Fruit fly (Drosophila melanogaster): ENCODE results near the gene Fbxl7.
A peak's percentile ranks its signal among the peaks of the same experiment; 100 is the strongest.

The Fbxl7 gene

DNA sequence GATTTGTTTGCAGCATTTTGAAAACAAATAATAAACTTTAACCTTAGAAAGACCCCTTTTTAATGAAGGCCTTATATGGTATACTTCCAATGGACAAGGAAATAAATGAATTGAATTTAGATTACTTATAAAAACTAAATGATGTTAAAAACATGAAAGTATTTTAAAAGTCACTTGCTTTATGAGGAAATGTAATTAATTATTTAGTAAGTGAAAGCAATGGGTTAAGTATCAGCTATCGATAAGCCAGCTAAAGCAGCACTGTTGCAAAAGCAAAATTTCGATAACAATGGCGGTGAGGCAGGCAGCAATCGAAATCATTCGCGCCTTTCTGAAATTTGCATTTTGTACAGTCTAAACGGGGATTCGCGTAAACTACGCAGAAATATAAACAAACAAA, 44.5 kb downstream of the Fbxl7 start, which contains the start of the genes CG32856 and Rbf2 (continued):
- TF ChIP-seq spab (GFP tag; optimal IDR thresholded peaks at IDR 0.05) (peak; percentile 61), achi (GFP tag; optimal IDR thresholded peaks at IDR 0.05) (peak; percentile 88), salr (GFP tag; optimal IDR thresholded peaks at IDR 0.05) (no peak), Met (GFP tag; optimal IDR thresholded peaks at IDR 0.05) (peak; percentile 93), vri (GFP tag; optimal IDR thresholded peaks at IDR 0.05) (no peak), Eip93F (GFP tag; optimal IDR thresholded peaks at IDR 0.05) (no peak), Lpt (GFP tag; optimal IDR thresholded peaks at IDR 0.05) (no peak)

DNA sequence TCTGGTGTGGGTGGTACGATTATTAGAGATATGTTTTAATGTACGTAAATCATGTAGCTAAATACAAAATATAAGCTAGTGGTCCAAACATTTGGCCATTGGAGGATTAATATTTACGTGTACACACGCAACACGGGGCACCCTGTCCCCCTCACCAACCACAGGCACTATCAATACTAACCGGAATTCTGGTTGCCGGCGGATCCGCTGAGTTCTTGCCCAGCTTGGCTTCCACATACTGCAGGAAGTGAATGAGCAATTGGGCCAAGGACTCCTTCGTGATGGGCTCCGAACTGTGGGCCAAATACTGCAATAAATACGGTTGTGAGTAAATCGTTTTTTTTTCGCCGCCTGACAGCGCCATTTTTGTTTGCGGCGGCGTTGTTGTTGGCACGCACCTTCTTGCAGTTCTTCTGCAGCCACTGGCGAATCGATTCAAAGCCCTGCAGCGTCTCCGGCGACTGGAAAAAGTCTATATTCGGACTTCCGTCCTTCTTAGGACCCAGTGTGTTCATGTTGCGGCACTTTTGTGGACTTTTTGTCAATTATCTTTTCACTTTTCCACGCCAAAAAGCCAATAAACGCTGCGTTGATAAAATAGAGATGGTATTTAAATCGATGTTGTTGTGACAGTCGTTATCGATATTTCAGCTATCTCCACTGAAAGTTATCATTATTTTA, 51.7 kb downstream of the Fbxl7 start, which contains the start of gene mor:
Gene mor, minus strand, starts transcription at position 616 of the 681 bp plus-strand sequence.
- peak; percentile 12 for TF ChIP-seq CG6854 (GFP tag; optimal IDR thresholded peaks at IDR 0.05)
- no peak for TF ChIP-seq CG8119 (GFP tag; IDR thresholded peaks at IDR 0.05)
- peak; percentile 15 for TF ChIP-seq CG1621 (tag; optimal IDR thresholded peaks at IDR 0.05)
- TF ChIP-seq Gug (GFP tag; IDR thresholded peaks at IDR 0.05), result no peak
- peak; percentile 10 for TF ChIP-seq CG6808 (GFP tag; optimal IDR thresholded peaks at IDR 0.05)
- peak; percentile 21 for TF ChIP-seq Eip78C (GFP tag)
- peak; percentile 13 to 45 for TF ChIP-seq ss (GFP tag; optimal IDR thresholded peaks at IDR 0.05)

DNA sequence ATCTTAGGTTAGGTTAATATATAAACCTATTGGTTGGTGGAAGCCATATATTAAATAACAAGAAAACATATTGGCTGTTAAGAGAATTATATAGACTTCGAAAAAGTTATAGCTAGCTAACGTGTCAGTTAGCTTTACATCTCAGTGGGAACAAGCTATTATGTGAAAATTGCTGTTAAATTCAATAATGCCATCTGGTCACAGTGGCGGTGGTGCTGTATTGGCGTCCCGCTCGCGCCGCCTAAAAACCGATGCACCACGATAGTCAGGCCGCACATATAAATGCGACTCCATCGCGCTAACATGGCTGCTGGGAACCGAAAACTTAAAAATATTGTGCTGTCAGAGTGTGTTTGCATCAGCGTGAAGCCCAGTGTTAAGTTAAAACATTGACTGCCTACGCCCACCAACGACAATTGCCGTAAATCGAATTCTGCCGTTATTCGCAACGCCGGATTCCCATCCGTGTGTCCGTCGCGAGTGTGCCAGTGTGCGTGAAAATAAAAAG, 52.3 kb downstream of the Fbxl7 start, which contains the start of gene Hel89B:
Gene Hel89B, plus strand, starts transcription at position 320 of the 508 bp plus-strand sequence.
- TF ChIP-seq cyc (GFP tag; optimal IDR thresholded peaks at IDR 0.05) (peak; percentile 61), dac (GFP tag; optimal IDR thresholded peaks at IDR 0.05) (peak; percentile 36), Gug (GFP tag; IDR thresholded peaks at IDR 0.05) (no peak), CG3032 (tag; optimal IDR thresholded peaks at IDR 0.05) (peak; percentile 71), vri (GFP tag; optimal IDR thresholded peaks at IDR 0.05) (no peak), CG6276 (GFP tag; optimal IDR thresholded peaks at IDR 0.05) (no peak), CG1621 (tag; optimal IDR thresholded peaks at IDR 0.05) (peak; percentile 38), CG9139 (GFP tag; optimal IDR thresholded peaks at IDR 0.05) (no peak), Sox14 (GFP tag; optimal IDR thresholded peaks at IDR 0.05) (peak; percentile 41), CG6163 (GFP tag; IDR thresholded peaks at IDR 0.05) (no peak), pdm3 (GFP tag; optimal IDR thresholded peaks at IDR 0.05) (peak; percentile 66), CG32006 (GFP tag; optimal IDR thresholded peaks at IDR 0.05) (peak; percentile 59), CG6854 (GFP tag; optimal IDR thresholded peaks at IDR 0.05) (peak; percentile 50), Met (GFP tag; optimal IDR thresholded peaks at IDR 0.05) (peak; percentile 35), OdsH (GFP tag; optimal IDR thresholded peaks at IDR 0.05) (peak; percentile 47), fd85E (GFP tag; optimal IDR thresholded peaks at IDR 0.05) (no peak), net (GFP tag; optimal IDR thresholded peaks at IDR 0.05) (peak; percentile 34), CG34406 (GFP tag; optimal IDR thresholded peaks at IDR 0.05) (no peak), Blimp-1 (GFP tag; optimal IDR thresholded peaks at IDR 0.05) (no peak), CG6808 (GFP tag; optimal IDR thresholded peaks at IDR 0.05) (no peak), svp (GFP tag) (peak; percentile 62), CG3919 (GFP tag; optimal IDR thresholded peaks at IDR 0.05) (no peak), CG8319 (GFP tag; optimal IDR thresholded peaks at IDR 0.05) (no peak), CG10631 (GFP tag; optimal IDR thresholded peaks at IDR 0.05) (peak; percentile 56), Lpt (GFP tag; optimal IDR thresholded peaks at IDR 0.05) (peak; percentile 10), CG11762 (GFP tag; optimal IDR thresholded peaks at IDR 0.05; ENCODE audit: insufficient read depth) (no peak), spab (GFP tag; optimal IDR thresholded peaks at IDR 0.05) (no peak), Hr38 (GFP tag; optimal IDR thresholded peaks at IDR 0.05) (no peak), CG8119 (GFP tag; IDR thresholded peaks at IDR 0.05) (no peak), acj6 (GFP tag; optimal IDR thresholded peaks at IDR 0.05) (peak; percentile 35), CG4318 (GFP tag; optimal IDR thresholded peaks at IDR 0.05) (no peak), CG10669 (GFP tag; optimal IDR thresholded peaks at IDR 0.05) (no peak), Ets21C (GFP tag; optimal IDR thresholded peaks at IDR 0.05) (peak; percentile 61), fd59A (GFP tag; optimal IDR thresholded peaks at IDR 0.05) (no peak), Ets96B (tag; optimal IDR thresholded peaks at IDR 0.05) (no peak), lz (GFP tag; optimal IDR thresholded peaks at IDR 0.05) (peak; percentile 53), Eip78C (GFP tag) (peak; percentile 80), Hr39 (GFP tag; optimal IDR thresholded peaks at IDR 0.05) (peak; percentile 63), CG15336 (GFP tag; IDR thresholded peaks at IDR 0.05) (no peak), fkh (GFP tag; optimal IDR thresholded peaks at IDR 0.05) (no peak), Sox15 (GFP tag; optimal IDR thresholded peaks at IDR 0.05) (peak; percentile 49)
